Worm (Caenorhabditis elegans) whole organism, L4 larva: ENCODE results near the gene asb-1.
A peak's percentile ranks its signal among the peaks of the same experiment; 100 is the strongest.

Experiments
- D1046.2 ChIP-seq: fragments of 200-800 bp; sonication (Bioruptor generic); IDR thresholded peaks from 2 replicates; pipeline ENCODE4 v1.3.6; 2022; ENCODE audit warnings: missing genetic modification characterization, missing compliant biosample characterization
- R02D3.7 ChIP-seq: fragments of 150-350 bp; sonication (generic microtip); optimal IDR thresholded peaks from 3 replicates; lab custom pipeline; 2014; ENCODE audit warnings: missing biosample characterization, missing genetic modification characterization
- Y105C5A.15 ChIP-seq: fragments of 200-800 bp; sonication (Bioruptor generic); IDR thresholded peaks from 2 replicates; pipeline ENCODE4 v1.3.6; 2022; ENCODE audit warnings: missing genetic modification characterization, missing compliant biosample characterization
- Y75B8A.6 ChIP-seq: fragments of 200-800 bp; sonication (Bioruptor generic); IDR thresholded peaks from 2 replicates; pipeline ENCODE4 v1.3.6; 2022; ENCODE audit warnings: missing genetic modification reagents, missing genetic modification characterization, missing compliant biosample characterization
- ZK337.2 ChIP-seq: fragments of 200-800 bp; sonication (Bioruptor generic); IDR thresholded peaks from 2 replicates; pipeline ENCODE4 v1.3.6; 2022; ENCODE audit warnings: missing genetic modification reagents, missing genetic modification characterization, missing compliant biosample characterization
- ZK546.5 ChIP-seq, 2 experiments: sonication (generic microtip); optimal IDR thresholded peaks; 2 replicates each; lab custom pipeline; 2017; ENCODE audit warnings: missing biosample characterization in 2 of 2, missing genetic modification characterization in 2 of 2
- aha-1 ChIP-seq: fragments of 150-350 bp; peaks from one replicate; lab custom pipeline; 2014; ENCODE audit warnings: missing biosample characterization, missing genetic modification characterization
- cey-2 ChIP-seq: sonication (generic microtip); optimal IDR thresholded peaks from 3 replicates; lab custom pipeline; 2017; ENCODE audit warnings: missing genetic modification characterization, mild to moderate bottlenecking, missing compliant biosample characterization, antibody characterized with exemption, borderline replicate concordance; ENCODE audit not compliant: insufficient read depth
- daf-12 ChIP-seq: fragments of 150-350 bp; optimal IDR thresholded peaks from 2 replicates; lab custom pipeline; 2014; ENCODE audit warnings: missing biosample characterization, missing genetic modification reagents, missing genetic modification characterization
- daf-16 ChIP-seq, 3 experiments: sonication (generic microtip); optimal IDR thresholded peaks; 2 replicates each; lab custom pipeline; 2016 to 2017; ENCODE audit warnings: missing genetic modification characterization in 3 of 3, missing genetic modification reagents in 3 of 3, mild to moderate bottlenecking in 2 of 3, missing compliant biosample characterization in 2 of 3, missing biosample characterization in 1 of 3, moderate library complexity in 1 of 3
- daf-19 ChIP-seq: fragments of 200-800 bp; sonication (Bioruptor generic); conservative IDR thresholded peaks from 2 replicates; pipeline ENCODE4 v1.3.6; 2022; ENCODE audit warnings: missing genetic modification characterization, missing compliant biosample characterization
- daf-8 ChIP-seq: fragments of 200-800 bp; sonication (Bioruptor generic); IDR thresholded peaks from 2 replicates; pipeline ENCODE4 v1.3.6; 2022; ENCODE audit warnings: missing genetic modification characterization, missing compliant biosample characterization
- dmd-8 ChIP-seq: fragments of 200-800 bp; sonication (Bioruptor generic); IDR thresholded peaks from 2 replicates; pipeline ENCODE4 v1.3.6; 2022; ENCODE audit warnings: missing genetic modification characterization, missing compliant biosample characterization
- dmd-9 ChIP-seq: fragments of 200-800 bp; sonication (Bioruptor generic); IDR thresholded peaks from 2 replicates; pipeline ENCODE4 v1.3.6; 2022; ENCODE audit warnings: missing genetic modification reagents, missing genetic modification characterization, missing compliant biosample characterization
- dpl-1 ChIP-seq: fragments of 150-350 bp; optimal IDR thresholded peaks from 2 replicates; lab custom pipeline; 2014; ENCODE audit warnings: missing biosample characterization, missing genetic modification reagents, missing genetic modification characterization
- egl-43 ChIP-seq: fragments of 200-800 bp; sonication (Bioruptor generic); IDR thresholded peaks from 2 replicates; pipeline ENCODE4 v1.3.6; 2022; ENCODE audit warnings: missing genetic modification reagents, missing genetic modification characterization, missing compliant biosample characterization
- hlh-11 ChIP-seq: fragments of 200-800 bp; sonication (Bioruptor generic); optimal IDR thresholded peaks from 2 replicates; lab custom pipeline; 2018; ENCODE audit warnings: mild to moderate bottlenecking, missing genetic modification characterization, missing compliant biosample characterization
- hlh-30 ChIP-seq: sonication (generic microtip); optimal IDR thresholded peaks from 2 replicates; lab custom pipeline; 2017; ENCODE audit warnings: antibody characterized with exemption, mild to moderate bottlenecking, missing genetic modification characterization, missing compliant biosample characterization; ENCODE audit not compliant: insufficient read depth
- hmg-1.1 ChIP-seq: fragments of 200-800 bp; sonication (Bioruptor generic); IDR thresholded peaks from 2 replicates; pipeline ENCODE4 v1.3.6; 2022; ENCODE audit warnings: missing genetic modification reagents, missing genetic modification characterization, missing compliant biosample characterization
- lim-7 ChIP-seq: fragments of 200-800 bp; sonication (Bioruptor generic); IDR thresholded peaks from 2 replicates; pipeline ENCODE4 v1.3.6; 2022; ENCODE audit warnings: missing genetic modification characterization, missing compliant biosample characterization
- lin-13 ChIP-seq: fragments of 150-350 bp; optimal IDR thresholded peaks from 2 replicates; lab custom pipeline; 2014; ENCODE audit warnings: missing biosample characterization, missing genetic modification reagents, missing genetic modification characterization
- lin-29 ChIP-seq: fragments of 200-800 bp; sonication (Bioruptor generic); IDR thresholded peaks from 2 replicates; pipeline ENCODE4 v1.3.6; 2022; ENCODE audit warnings: missing genetic modification reagents, missing genetic modification characterization, missing compliant biosample characterization
- lin-38 ChIP-seq: fragments of 200-800 bp; sonication (Bioruptor generic); IDR thresholded peaks from 2 replicates; pipeline ENCODE4 v1.3.6; 2022; ENCODE audit warnings: missing genetic modification reagents, missing genetic modification characterization, missing compliant biosample characterization
- lsy-2 ChIP-seq, 2 experiments: fragments of 150-350 bp in 1 of 2; sonication (generic microtip) in 1 of 2; optimal IDR thresholded peaks; 2 replicates each; lab custom pipeline; 2014 to 2017; ENCODE audit warnings: missing biosample characterization in 2 of 2, missing genetic modification characterization in 2 of 2
- madf-5 ChIP-seq, 2 experiments: fragments of 200-800 bp; sonication (Bioruptor generic); IDR thresholded peaks; 2 replicates each; pipeline ENCODE4 v1.3.6; 2022; ENCODE audit warnings: missing compliant biosample characterization in 2 of 2, missing genetic modification characterization in 2 of 2
- madf-9 ChIP-seq: fragments of 200-800 bp; sonication (Bioruptor generic); conservative IDR thresholded peaks from 2 replicates; pipeline ENCODE4 v1.3.6; 2022; ENCODE audit warnings: missing genetic modification reagents, missing genetic modification characterization, missing compliant biosample characterization
- mes-2 ChIP-seq: sonication (generic microtip); optimal IDR thresholded peaks from 2 replicates; lab custom pipeline; 2016; ENCODE audit warnings: missing genotype, mild to moderate bottlenecking, missing genetic modification characterization, missing compliant biosample characterization; ENCODE audit not compliant: poor library complexity, severe bottlenecking
- mxl-3 ChIP-seq: fragments of 200-800 bp; sonication (Bioruptor generic); optimal IDR thresholded peaks from 2 replicates; lab custom pipeline; 2018; ENCODE audit warnings: mild to moderate bottlenecking, missing genetic modification characterization, missing compliant biosample characterization
- nhr-11 ChIP-seq: fragments of 150-350 bp; optimal IDR thresholded peaks from 2 replicates; lab custom pipeline; 2014; ENCODE audit warnings: missing biosample characterization, missing genetic modification characterization
- nhr-28 ChIP-seq: fragments of 150-350 bp; optimal IDR thresholded peaks from 2 replicates; lab custom pipeline; 2014; ENCODE audit warnings: missing biosample characterization, missing genetic modification characterization
- nhr-48 ChIP-seq: sonication (generic microtip); optimal IDR thresholded peaks from 2 replicates; lab custom pipeline; 2016; ENCODE audit warnings: mild to moderate bottlenecking, missing genetic modification characterization, missing compliant biosample characterization
- nhr-6 ChIP-seq: fragments of 150-350 bp; optimal IDR thresholded peaks from 2 replicates; lab custom pipeline; 2014; ENCODE audit warnings: missing biosample characterization, missing genetic modification characterization
- nhr-76 ChIP-seq: fragments of 150-350 bp; optimal IDR thresholded peaks from 2 replicates; lab custom pipeline; 2014; ENCODE audit warnings: missing biosample characterization, missing genetic modification characterization
- pha-4 ChIP-seq, 2 experiments: fragments of 150-350 bp in 1 of 2; fragments of 200-800 bp in 1 of 2; sonication (Bioruptor generic) in 1 of 2; IDR thresholded peaks in 1 of 2; optimal IDR thresholded peaks in 1 of 2; 2 replicates each; pipeline versions ENCODE4 v1.3.6 to Lab custom; 2014 to 2022; ENCODE audit warnings: missing genetic modification characterization in 2 of 2, missing genetic modification reagents in 2 of 2, missing biosample characterization in 1 of 2, missing compliant biosample characterization in 1 of 2
- rbr-2 ChIP-seq: sonication (generic microtip); optimal IDR thresholded peaks from 2 replicates; lab custom pipeline; 2016; ENCODE audit warnings: missing genotype, missing genetic modification characterization, missing compliant biosample characterization
- spr-3 ChIP-seq: fragments of 200-800 bp; sonication (Bioruptor generic); optimal IDR thresholded peaks from 2 replicates; lab custom pipeline; 2018; ENCODE audit warnings: mild to moderate bottlenecking, missing genetic modification characterization, missing compliant biosample characterization
- unc-62 ChIP-seq, 3 experiments: fragments of 150-350 bp in 1 of 3; sonication (generic microtip); optimal IDR thresholded peaks in 2 of 3; peaks in 1 of 3; 1 replicate in 1 of 3; 2 replicates in 2 of 3; lab custom pipeline; 2014 to 2017; ENCODE audit warnings: missing biosample characterization in 3 of 3, missing genetic modification characterization in 3 of 3, missing genetic modification reagents in 3 of 3, missing genotype in 1 of 3
- zfp-3 ChIP-seq: fragments of 200-800 bp; sonication (Bioruptor generic); conservative IDR thresholded peaks from 2 replicates; pipeline ENCODE4 v1.3.6; 2022; ENCODE audit warnings: missing genetic modification reagents, missing genetic modification characterization, missing compliant biosample characterization

asb-1 gene

ce11 chrIII:4603837-4604236 lies 8.2 kb upstream of the asb-1 start:
- TF ChIP-seq mes-2 (tag; lab: Kevin White, UChicago): no peak
- no peak for TF ChIP-seq Y75B8A.6 (GFP tag; lab: Robert Waterston, UW)
- no peak for TF ChIP-seq dpl-1 (GFP tag; lab: Kevin White, UChicago)
- no peak for TF ChIP-seq dmd-8 (GFP tag; lab: Robert Waterston, UW)
- TF ChIP-seq, all 104 proteins: peak for 0

ce11 chrIII:4601286-4601685 lies 5.7 kb upstream of the asb-1 start:
- TF ChIP-seq ZK337.2 (GFP tag; lab: Robert Waterston, UW) (no peak), nhr-48 (tag; lab: Kevin White, UChicago) (no peak), lin-29 (no peak), unc-62 (GFP tag; optimal IDR thresholded peaks at IDR 0.05 in 1 of 2; lab: Kevin White, UChicago) (peak in 1 of 2 experiments; percentile 95), unc-62 (tag; optimal IDR thresholded peaks at IDR 0.05; lab: Kevin White, UChicago) (no peak), cey-2 (tag; lab: Kevin White, UChicago) (no peak), aha-1 (tag; lab: Kevin White, UChicago) (peak; percentile 74)

ce11 chrIII:4600139-4600762 lies 4.6 kb upstream of the asb-1 start, which contains the start of gene mab-21:
mab-21 (plus strand) TSS chrIII:4600753.
- TF ChIP-seq lin-38 (no peak), aha-1 (tag; lab: Kevin White, UChicago) (peak; percentile 73), lsy-2 (tag; optimal IDR thresholded peaks at IDR 0.05; lab: Kevin White, UChicago) (peak in 1 of 2 experiments; percentile 13), dmd-9 (GFP tag; lab: Robert Waterston, UW) (no peak), nhr-76 (no peak), nhr-11 (tag; lab: Kevin White, UChicago) (peak; percentile 5), mxl-3 (GFP tag; lab: Kevin White, UChicago) (peak; percentile 32), hlh-11 (tag; lab: Kevin White, UChicago) (peak; percentile 44), nhr-28 (tag; lab: Kevin White, UChicago) (peak; percentile 57), daf-16 (GFP tag; optimal IDR thresholded peaks at IDR 0.05; lab: Kevin White, UChicago) (peak in 1 of 2 experiments; percentile 9), daf-16 (tag; optimal IDR thresholded peaks at IDR 0.05; lab: Kevin White, UChicago) (no peak), unc-62 (GFP tag; optimal IDR thresholded peaks at IDR 0.05 in 1 of 2; lab: Kevin White, UChicago) (peak in 1 of 2 experiments; percentile 92), unc-62 (tag; optimal IDR thresholded peaks at IDR 0.05; lab: Kevin White, UChicago) (no peak), daf-19 (GFP tag; lab: Robert Waterston, UW) (no peak)
- TF ChIP-seq, all 104 proteins: peak for 8

- TF ChIP-seq daf-12 (tag; lab: Kevin White, UChicago): no peak
- TF ChIP-seq zfp-3 (GFP tag; lab: Robert Waterston, UW): no peak
- no peak for TF ChIP-seq madf-9
- no peak for TF ChIP-seq rbr-2 (tag; lab: Kevin White, UChicago)
- TF ChIP-seq hmg-1.1 (GFP tag; lab: Robert Waterston, UW): 0 out of 2 replicates have a peak, but pooled peaks have one; percentile 14
- TF ChIP-seq D1046.2: no peak
- TF ChIP-seq lin-38: no peak
- TF ChIP-seq spr-3 (GFP tag; lab: Kevin White, UChicago): no peak
- peak in 1 of 2 experiments; percentile 95 for TF ChIP-seq unc-62 (GFP tag; optimal IDR thresholded peaks at IDR 0.05 in 1 of 2; lab: Kevin White, UChicago)
- no peak for TF ChIP-seq unc-62 (tag; optimal IDR thresholded peaks at IDR 0.05; lab: Kevin White, UChicago)
Measured at ce11 chrIII:4594762-4595523, 678 bp downstream of the asb-1 start.

DNA sequence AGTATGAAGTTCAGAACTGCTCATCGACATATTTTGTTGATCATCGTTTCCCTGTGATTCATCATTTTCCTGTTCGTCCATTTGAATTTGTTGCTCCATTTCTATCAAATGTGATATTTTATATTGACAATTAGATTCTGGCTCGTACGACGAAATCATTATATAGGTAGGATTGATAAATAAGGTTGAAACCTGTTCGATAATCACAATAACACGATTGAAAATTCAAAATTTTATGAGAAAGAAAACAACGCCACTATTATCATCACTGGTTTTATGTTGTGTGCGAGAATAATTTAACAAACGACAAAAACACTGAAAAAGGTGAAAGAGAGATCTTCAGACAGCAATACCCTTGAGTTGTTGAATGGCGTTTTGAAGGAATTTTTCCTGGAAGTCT lies 1.3 kb downstream of the asb-1 start, which contains the start of gene apc-11:
TSS of gene apc-11 (minus strand) at position 101 of the 400 bp plus-strand sequence.
- TF ChIP-seq ZK546.5 (tag; optimal IDR thresholded peaks at IDR 0.05; lab: Kevin White, UChicago) (no peak), R02D3.7 (tag; lab: Kevin White, UChicago) (no peak), nhr-11 (tag; lab: Kevin White, UChicago) (no peak), nhr-28 (tag; lab: Kevin White, UChicago) (no peak), madf-5 (GFP tag; IDR thresholded peaks at IDR 0.05; lab: Robert Waterston, UW) (no peak), lim-7 (GFP tag; lab: Robert Waterston, UW) (no peak), lin-38 (no peak), lsy-2 (tag; optimal IDR thresholded peaks at IDR 0.05; lab: Kevin White, UChicago) (no peak), pha-4 (GFP tag; IDR thresholded peaks at IDR 0.05; lab: Robert Waterston, UW) (no peak), pha-4 (tag; optimal IDR thresholded peaks at IDR 0.05; lab: Kevin White, UChicago) (no peak), egl-43 (GFP tag; lab: Robert Waterston, UW) (no peak), lin-13 (GFP tag; lab: Kevin White, UChicago) (no peak), Y105C5A.15 (GFP tag; lab: Robert Waterston, UW) (no peak), daf-8 (GFP tag; lab: Robert Waterston, UW) (no peak), nhr-6 (tag; lab: Kevin White, UChicago) (no peak), hlh-30 (tag; lab: Kevin White, UChicago) (no peak)
